Worm (Caenorhabditis elegans): ENCODE results near the gene EEED8.13.

Gene EEED8.13

ce11 chrII:5455650-5456355 lies 43.4 kb upstream of the EEED8.13 start, which contains the start of gene daz-1:
Gene daz-1, plus strand, starts transcription at chrII:5456305.
- TF ChIP-seq tbx-7 (tag; optimal IDR thresholded peaks at IDR 0.05) (no peak), pat-9 (tag; optimal IDR thresholded peaks at IDR 0.05) (no peak), nhr-11 (tag; optimal IDR thresholded peaks at IDR 0.05) (no peak), unc-55 (GFP tag; optimal IDR thresholded peaks at IDR 0.05) (no peak), nfya-1 (tag; optimal IDR thresholded peaks at IDR 0.05) (no peak), unc-42 (tag; optimal IDR thresholded peaks at IDR 0.05) (no peak), T23F11.4 (GFP tag; optimal IDR thresholded peaks at IDR 0.05) (no peak), F13H6.1 (tag; optimal IDR thresholded peaks at IDR 0.05) (no peak), dve-1 (tag; optimal IDR thresholded peaks at IDR 0.05) (no peak), ceh-30 (tag; optimal IDR thresholded peaks at IDR 0.05) (no peak), hlh-6 (tag; optimal IDR thresholded peaks at IDR 0.05) (no peak), rnt-1 (tag; optimal IDR thresholded peaks at IDR 0.05) (no peak), ceh-9 (tag; optimal IDR thresholded peaks at IDR 0.05) (no peak)

- TF ChIP-seq ceh-18 (tag; optimal IDR thresholded peaks at IDR 0.05): no peak
- TF ChIP-seq unc-42 (tag; optimal IDR thresholded peaks at IDR 0.05): no peak
- no peak for TF ChIP-seq hlh-15 (tag; optimal IDR thresholded peaks at IDR 0.05)
- TF ChIP-seq hlh-6 (tag; optimal IDR thresholded peaks at IDR 0.05): no peak
- TF ChIP-seq T23F11.4 (GFP tag; optimal IDR thresholded peaks at IDR 0.05): no peak
- no peak for TF ChIP-seq nfya-1 (tag; optimal IDR thresholded peaks at IDR 0.05)
- TF ChIP-seq ttx-3 (tag; optimal IDR thresholded peaks at IDR 0.05): no peak
- no peak for TF ChIP-seq ceh-14 (tag; optimal IDR thresholded peaks at IDR 0.05)
- no peak for TF ChIP-seq lim-6 (tag; optimal IDR thresholded peaks at IDR 0.05)
- no peak for TF ChIP-seq pros-1 (tag; optimal IDR thresholded peaks at IDR 0.05)
- no peak for TF ChIP-seq mec-3 (tag; optimal IDR thresholded peaks at IDR 0.05; ENCODE audit: borderline replicate concordance)
- no peak for TF ChIP-seq fkh-10 (GFP tag; optimal IDR thresholded peaks at IDR 0.05)
- no peak for TF ChIP-seq pqm-1 (tag; optimal IDR thresholded peaks at IDR 0.05)
- no peak for TF ChIP-seq tbx-2 (tag; optimal IDR thresholded peaks at IDR 0.05)
- no peak for TF ChIP-seq C08G9.2 (tag; optimal IDR thresholded peaks at IDR 0.05)
- TF ChIP-seq pha-2 (tag; optimal IDR thresholded peaks at IDR 0.05): no peak
- no peak for TF ChIP-seq pha-4 (tag; optimal IDR thresholded peaks at IDR 0.05)
These were observed 41.2 kb upstream of the EEED8.13 start, which contains the start of gene dhs-5 for ce11 chrII:5453547-5453946. Gene dhs-5, plus strand, starts transcription at chrII:5453847.

ce11 chrII:5451278-5451677 lies 38.9 kb upstream of the EEED8.13 start:
- TF ChIP-seq pag-3 (tag; optimal IDR thresholded peaks at IDR 0.05; ENCODE audit: borderline replicate concordance): no peak
- no peak for TF ChIP-seq sdc-2 (tag; optimal IDR thresholded peaks at IDR 0.05)
- no peak for TF ChIP-seq hlh-6 (tag; optimal IDR thresholded peaks at IDR 0.05)

- TF ChIP-seq fax-1 (tag; optimal IDR thresholded peaks at IDR 0.05) (no peak), ama-1 (optimal IDR thresholded peaks at IDR 0.05) (no peak), C38D4.7 (GFP tag; optimal IDR thresholded peaks at IDR 0.05) (no peak), ceh-18 (tag; optimal IDR thresholded peaks at IDR 0.05) (no peak), ref-2 (tag; optimal IDR thresholded peaks at IDR 0.05) (no peak), nhr-11 (tag; optimal IDR thresholded peaks at IDR 0.05) (no peak)
These were observed 37.3 kb upstream of the EEED8.13 start for ce11 chrII:5449620-5450019.

- TF ChIP-seq hlh-30 (tag; optimal IDR thresholded peaks at IDR 0.05; ENCODE audit: insufficient read depth): no peak
- TF ChIP-seq ceh-30 (tag; optimal IDR thresholded peaks at IDR 0.05): no peak
- TF ChIP-seq ceh-18 (tag; optimal IDR thresholded peaks at IDR 0.05): peak; percentile 23
- no peak for TF ChIP-seq pag-3 (tag; optimal IDR thresholded peaks at IDR 0.05; ENCODE audit: borderline replicate concordance)
- TF ChIP-seq F13H6.1 (tag; optimal IDR thresholded peaks at IDR 0.05): no peak
- TF ChIP-seq hlh-15 (tag; optimal IDR thresholded peaks at IDR 0.05): no peak
- TF ChIP-seq dve-1 (tag; optimal IDR thresholded peaks at IDR 0.05): no peak
- TF ChIP-seq lim-6 (tag; optimal IDR thresholded peaks at IDR 0.05): no peak
- peak; percentile 77 for TF ChIP-seq unc-55 (GFP tag; optimal IDR thresholded peaks at IDR 0.05)
These were observed 36.9 kb upstream of the EEED8.13 start for ce11 chrII:5449219-5449618.

All from whole organism, late embryonic.